Fruit fly (Drosophila melanogaster) whole organism, embryonic: Measurements from ENCODE around the gene nenya.
A peak's percentile ranks its signal among the peaks of the same experiment; 100 is the strongest.

Experiments
- Aef1 ChIP-seq: fragments of 200-800 bp; sonication (Bioruptor generic); IDR thresholded peaks from 3 replicates; pipeline ENCODE4 v1.3.6; 2022; ENCODE audit warnings: missing biosample characterization, missing genetic modification characterization
- Awh ChIP-seq: fragments of 200-800 bp; sonication (Bioruptor generic); IDR thresholded peaks from 2 replicates; pipeline ENCODE4, ENCODE4 v1.3.6; 2022; ENCODE audit warnings: missing biosample characterization, missing genetic modification characterization
- CG10209 ChIP-seq: fragments of 200-800 bp; sonication (Bioruptor generic); optimal IDR thresholded peaks from 3 replicates; lab custom pipeline; 2017; ENCODE audit warnings: missing biosample characterization, mild to moderate bottlenecking, missing genetic modification characterization, missing genetic modification reagents
- CG10366 ChIP-seq: fragments of 200-800 bp; sonication (Bioruptor generic); IDR thresholded peaks from 2 replicates; pipeline ENCODE4 v1.3.6; 2022; ENCODE audit warnings: missing biosample characterization, missing genetic modification characterization
- CG10654 ChIP-seq: fragments of 200-800 bp; sonication (Bioruptor generic); optimal IDR thresholded peaks from 2 replicates; lab custom pipeline; 2016; ENCODE audit warnings: missing biosample characterization, missing genetic modification characterization
- CG13287 ChIP-seq: fragments of 200-800 bp; sonication (Bioruptor generic); IDR thresholded peaks from 2 replicates; pipeline ENCODE4 v1.3.6; 2022; ENCODE audit warnings: missing biosample characterization, missing genetic modification characterization; ENCODE audit not compliant: partially characterized antibody
- CG15514 ChIP-seq: fragments of 200-800 bp; sonication (Bioruptor generic); optimal IDR thresholded peaks from 3 replicates; lab custom pipeline; 2017; ENCODE audit warnings: missing biosample characterization, missing genetic modification characterization, mild to moderate bottlenecking, moderate library complexity, missing genetic modification reagents
- CG15601 ChIP-seq: fragments of 200-800 bp; sonication (Bioruptor generic); optimal IDR thresholded peaks from 3 replicates; lab custom pipeline; 2019; ENCODE audit warnings: missing biosample characterization, mild to moderate bottlenecking, missing genetic modification characterization, moderate library complexity
- CG16863 ChIP-seq: fragments of 200-800 bp; sonication (Bioruptor generic); optimal IDR thresholded peaks from 3 replicates; lab custom pipeline; 2016; ENCODE audit warnings: missing biosample characterization, missing genetic modification characterization
- CG18262 ChIP-seq: fragments of 200-800 bp; optimal IDR thresholded peaks from 3 replicates; lab custom pipeline; 2019; ENCODE audit warnings: missing biosample characterization, mild to moderate bottlenecking, missing genetic modification characterization, moderate library complexity
- CG2875 ChIP-seq: fragments of 200-800 bp; sonication (Bioruptor generic); optimal IDR thresholded peaks from 2 replicates; lab custom pipeline; 2017; ENCODE audit warnings: missing biosample characterization, mild to moderate bottlenecking, missing genetic modification characterization, missing genetic modification reagents
- CG30403 ChIP-seq: fragments of 200-800 bp; sonication (Bioruptor generic); optimal IDR thresholded peaks from 3 replicates; lab custom pipeline; 2016; ENCODE audit warnings: missing biosample characterization, missing genetic modification characterization
- CG3065 ChIP-seq: fragments of 200-800 bp; sonication (Bioruptor generic); optimal IDR thresholded peaks from 2 replicates; lab custom pipeline; 2016; ENCODE audit warnings: missing biosample characterization, missing genetic modification characterization
- CG31441 ChIP-seq: fragments of 200-800 bp; sonication (Bioruptor generic); IDR thresholded peaks from 2 replicates; pipeline ENCODE4 v1.3.6; 2022; ENCODE audit warnings: missing biosample characterization, missing genetic modification characterization
- CG32532 ChIP-seq: fragments of 200-800 bp; sonication (Bioruptor generic); IDR thresholded peaks from 2 replicates; pipeline ENCODE4 v1.3.6; 2022; ENCODE audit warnings: missing biosample characterization, missing genetic modification characterization
- CG34224 ChIP-seq: fragments of 200-800 bp; sonication (Bioruptor generic); IDR thresholded peaks from 3 replicates; pipeline ENCODE4 v1.3.6; 2022; ENCODE audit warnings: missing biosample characterization, missing genetic modification characterization; ENCODE audit not compliant: partially characterized antibody
- CG34376 ChIP-seq: fragments of 200-800 bp; sonication (Bioruptor generic); optimal IDR thresholded peaks from 2 replicates; lab custom pipeline; 2018; ENCODE audit warnings: missing biosample characterization, mild to moderate bottlenecking, missing genetic modification characterization
- CG4404 ChIP-seq: fragments of 200-800 bp; sonication (Bioruptor generic); IDR thresholded peaks from 2 replicates; pipeline ENCODE4 v1.3.6; 2022; ENCODE audit warnings: missing biosample characterization, missing genetic modification characterization
- CG6654 ChIP-seq: fragments of 200-800 bp; sonication (Bioruptor generic); optimal IDR thresholded peaks from 2 replicates; lab custom pipeline; 2017; ENCODE audit warnings: missing biosample characterization, mild to moderate bottlenecking, missing genetic modification characterization
- CG6689 ChIP-seq: fragments of 200-800 bp; sonication (Bioruptor generic); IDR thresholded peaks from 2 replicates; pipeline ENCODE4 v1.3.6; 2022; ENCODE audit warnings: missing biosample characterization, missing genetic modification characterization
- CG6791 ChIP-seq: fragments of 200-800 bp; sonication (Bioruptor generic); IDR thresholded peaks from 3 replicates; pipeline ENCODE4 v1.3.6; 2022; ENCODE audit warnings: missing biosample characterization, missing genetic modification characterization; ENCODE audit not compliant: partially characterized antibody
- CG6813 ChIP-seq: fragments of 200-800 bp; sonication (Bioruptor generic); optimal IDR thresholded peaks from 2 replicates; lab custom pipeline; 2017; ENCODE audit warnings: missing biosample characterization, missing genetic modification characterization, mild to moderate bottlenecking, moderate library complexity, missing genetic modification reagents
- CG7271 ChIP-seq: fragments of 200-800 bp; sonication (Bioruptor generic); optimal IDR thresholded peaks from 2 replicates; lab custom pipeline; 2018; ENCODE audit warnings: missing biosample characterization, mild to moderate bottlenecking, missing genetic modification characterization, moderate library complexity
- CG7839 ChIP-seq: fragments of 200-800 bp; sonication (Bioruptor generic); optimal IDR thresholded peaks from 3 replicates; lab custom pipeline; 2018; ENCODE audit warnings: missing biosample characterization, mild to moderate bottlenecking, missing genetic modification characterization, moderate library complexity
- CkIIα-i1 ChIP-seq: fragments of 200-800 bp; sonication (Bioruptor generic); IDR thresholded peaks from 2 replicates; pipeline ENCODE4 v1.3.6; 2022; ENCODE audit warnings: missing biosample characterization, missing genetic modification characterization
- D ChIP-seq, 2 experiments: fragments of 200-800 bp in 1 of 2; fragments of >200 bp in 1 of 2; sonication (Bioruptor generic) in 1 of 2; optimal IDR thresholded peaks; 2 replicates in 1 of 2; 3 replicates in 1 of 2; lab custom pipeline; 2017; ENCODE audit warnings: mild to moderate bottlenecking in 1 of 2, missing biosample characterization in 1 of 2, missing genetic modification characterization in 1 of 2, missing genetic modification reagents in 1 of 2
- D19B ChIP-seq: fragments of 200-800 bp; sonication (Bioruptor generic); optimal IDR thresholded peaks from 2 replicates; lab custom pipeline; 2017; ENCODE audit warnings: missing biosample characterization, mild to moderate bottlenecking, missing genetic modification characterization
- Dfd ChIP-seq, 2 experiments: fragments of >200 bp; optimal IDR thresholded peaks; 2 replicates each; lab custom pipeline; 2017; ENCODE audit warnings: missing biosample characterization in 2 of 2, missing genetic modification characterization in 2 of 2
- HHEX ChIP-seq: fragments of 200-800 bp; sonication (Bioruptor generic); optimal IDR thresholded peaks from 3 replicates; lab custom pipeline; 2017; ENCODE audit warnings: missing biosample characterization, mild to moderate bottlenecking, missing genetic modification characterization, missing genetic modification reagents
- MESR4 ChIP-seq: fragments of 200-800 bp; sonication (Bioruptor generic); optimal IDR thresholded peaks from 2 replicates; lab custom pipeline; 2018; ENCODE audit warnings: missing biosample characterization, mild to moderate bottlenecking, missing genetic modification characterization, moderate library complexity
- Oli ChIP-seq: fragments of 200-800 bp; sonication (Bioruptor generic); optimal IDR thresholded peaks from 2 replicates; lab custom pipeline; 2018; ENCODE audit warnings: missing biosample characterization, mild to moderate bottlenecking, missing genetic modification characterization, moderate library complexity
- Sry-β ChIP-seq: fragments of 200-800 bp; sonication (Bioruptor generic); optimal IDR thresholded peaks from 2 replicates; lab custom pipeline; 2018; ENCODE audit warnings: missing biosample characterization, mild to moderate bottlenecking, missing genetic modification characterization, moderate library complexity
- amos ChIP-seq: fragments of 200-800 bp; sonication (Bioruptor generic); IDR thresholded peaks from 2 replicates; pipeline ENCODE4 v1.3.6; 2022; ENCODE audit warnings: missing biosample characterization, missing genetic modification characterization; ENCODE audit not compliant: partially characterized antibody
- ap ChIP-seq: fragments of 200-800 bp; sonication (Bioruptor generic); IDR thresholded peaks from 2 replicates; pipeline ENCODE4 v1.3.6; 2022; ENCODE audit warnings: missing biosample characterization, missing genetic modification characterization
- ase ChIP-seq: fragments of 200-800 bp; sonication (Bioruptor generic); IDR thresholded peaks from 3 replicates; pipeline ENCODE4 v1.3.6; 2022; ENCODE audit warnings: missing biosample characterization, missing genetic modification characterization
- btn ChIP-seq: fragments of 200-800 bp; sonication (Bioruptor generic); optimal IDR thresholded peaks from 2 replicates; lab custom pipeline; 2016; ENCODE audit warnings: missing biosample characterization, missing genetic modification characterization
- croc ChIP-seq: fragments of 200-800 bp; sonication (Bioruptor generic); conservative IDR thresholded peaks from 3 replicates; pipeline ENCODE4 v1.3.6; 2022; ENCODE audit warnings: missing biosample characterization, missing genetic modification characterization
- danr ChIP-seq: fragments of 200-800 bp; sonication (Bioruptor generic); IDR thresholded peaks from 2 replicates; pipeline ENCODE4 v1.3.6; 2022; ENCODE audit warnings: missing biosample characterization, missing genetic modification characterization
- kni ChIP-seq: fragments of 200-800 bp; sonication (Bioruptor generic); optimal IDR thresholded peaks from 3 replicates; lab custom pipeline; 2017; ENCODE audit warnings: mild to moderate bottlenecking, missing biosample characterization, missing genetic modification reagents, missing genetic modification characterization
- knrl ChIP-seq: fragments of 200-800 bp; sonication (Bioruptor generic); IDR thresholded peaks from 3 replicates; pipeline ENCODE4 v1.3.6; 2022; ENCODE audit warnings: missing biosample characterization, missing genetic modification characterization; ENCODE audit not compliant: partially characterized antibody
- nau ChIP-seq: fragments of 200-800 bp; sonication (Bioruptor generic); optimal IDR thresholded peaks from 3 replicates; lab custom pipeline; 2017; ENCODE audit warnings: missing biosample characterization, mild to moderate bottlenecking, missing genetic modification characterization, missing genetic modification reagents
- nerfin-1 ChIP-seq: fragments of 200-800 bp; sonication (Bioruptor generic); optimal IDR thresholded peaks from 3 replicates; lab custom pipeline; 2019; ENCODE audit warnings: missing biosample characterization, mild to moderate bottlenecking, missing genetic modification characterization, moderate library complexity
- pita ChIP-seq: fragments of 200-800 bp; sonication (Bioruptor generic); optimal IDR thresholded peaks from 2 replicates; lab custom pipeline; 2017; ENCODE audit warnings: missing biosample characterization, mild to moderate bottlenecking, missing genetic modification characterization
- rib ChIP-seq: fragments of 200-800 bp; sonication (Bioruptor generic); IDR thresholded peaks from 2 replicates; pipeline ENCODE4 v1.3.6; 2022; ENCODE audit warnings: missing biosample characterization, missing genetic modification characterization
- ssp ChIP-seq: fragments of 200-800 bp; sonication (Bioruptor generic); IDR thresholded peaks from 2 replicates; pipeline ENCODE4 v1.3.6; 2022; ENCODE audit warnings: missing biosample characterization, missing genetic modification characterization
- tup ChIP-seq: fragments of 200-800 bp; sonication (Bioruptor generic); optimal IDR thresholded peaks from 2 replicates; lab custom pipeline; 2016; ENCODE audit warnings: missing biosample characterization, mild to moderate bottlenecking, missing genetic modification characterization, moderate library complexity
- unc-4 ChIP-seq: fragments of 200-800 bp; sonication (Bioruptor generic); IDR thresholded peaks from 2 replicates; pipeline ENCODE4 v1.3.6; 2022; ENCODE audit warnings: missing biosample characterization, missing genetic modification characterization; ENCODE audit not compliant: partially characterized antibody

The nenya gene

dm6 chr3R:27916355-27917019, 11.5 kb downstream of the nenya start, which contains the start of the genes CG5003 and mRpS22 (continued):
- TF ChIP-seq pita (GFP tag; lab: Kevin White, UChicago) (no peak), rib (GFP tag; lab: Robert Waterston, UW) (peak; percentile 20; the same call in 1 of the 2 replicates), CG3065 (GFP tag; lab: Kevin White, UChicago) (no peak), Awh (GFP tag; lab: Robert Waterston, UW) (no peak), kni (GFP tag; lab: Kevin White, UChicago) (no peak), CG7839 (tag; lab: Kevin White, UChicago) (peak; percentile 70), CG34224 (GFP tag; lab: Robert Waterston, UW) (peak; percentile 6; the same call in 1 of the 3 replicates), nerfin-1 (tag; lab: Kevin White, UChicago) (peak; percentile 63), nau (peak; percentile 11), D19B (GFP tag; lab: Kevin White, UChicago) (peak; percentile 45), ap (0 out of 2 replicates have a peak, but pooled peaks have one; percentile 10), croc (GFP tag; lab: Robert Waterston, UW) (no peak; the same call in 2 of the 3 replicates), unc-4 (GFP tag; lab: Robert Waterston, UW) (peak; percentile 45; the same call in 1 of the 2 replicates), CG10654 (GFP tag; lab: Kevin White, UChicago) (peak; percentile 33), ssp (GFP tag; lab: Robert Waterston, UW) (peak; percentile 36; the same call in 1 of the 2 replicates), amos (GFP tag; lab: Robert Waterston, UW) (peak; percentile 41; the same call in 1 of the 2 replicates), CG15601 (tag; lab: Kevin White, UChicago) (peak; percentile 48), CG2875 (GFP tag; lab: Kevin White, UChicago) (peak; percentile 14), MESR4 (peak; percentile 84), ase (GFP tag; lab: Robert Waterston, UW) (0 out of 3 replicates have a peak, but pooled peaks have one; percentile 8), CG16863 (GFP tag; lab: Kevin White, UChicago) (no peak), danr (GFP tag; lab: Robert Waterston, UW) (0 out of 2 replicates have a peak, but pooled peaks have one; percentile 26), CG6654 (GFP tag; lab: Kevin White, UChicago) (peak; percentile 32), CG34376 (GFP tag; lab: Kevin White, UChicago) (peak; percentile 20), knrl (peak; percentile 21; the same call in 1 of the 3 replicates), tup (GFP tag; lab: Kevin White, UChicago) (no peak), Oli (tag; lab: Kevin White, UChicago) (peak; percentile 28), Aef1 (GFP tag; lab: Robert Waterston, UW) (peak; percentile 33; the same call in 1 of the 3 replicates), CG18262 (tag; lab: Kevin White, UChicago) (peak; percentile 69), CG10366 (GFP tag; lab: Robert Waterston, UW) (peak; percentile 23), Sry-β (GFP tag; lab: Kevin White, UChicago) (peak; percentile 81), CG6689 (GFP tag; lab: Robert Waterston, UW) (peak; percentile 69), btn (GFP tag; lab: Kevin White, UChicago) (no peak), CkIIα-i1 (GFP tag; lab: Robert Waterston, UW) (no peak), CG15514 (GFP tag; lab: Kevin White, UChicago) (peak; percentile 13), HHEX (GFP tag; lab: Kevin White, UChicago) (peak; percentile 29), CG32532 (GFP tag; lab: Robert Waterston, UW) (peak; percentile 52), CG10209 (GFP tag; lab: Kevin White, UChicago) (peak; percentile 50), CG6791 (GFP tag; lab: Robert Waterston, UW) (no peak), CG31441 (GFP tag; lab: Robert Waterston, UW) (peak; percentile 64), CG6813 (GFP tag; lab: Kevin White, UChicago) (no peak), CG4404 (no peak; the same call in 1 of the 2 replicates), CG7271 (tag; lab: Kevin White, UChicago) (no peak), CG13287 (GFP tag; lab: Robert Waterston, UW) (peak; percentile 27; the same call in 1 of the 2 replicates), D (optimal IDR thresholded peaks at IDR 0.05; lab: Kevin White, UChicago) (no peak), D (GFP tag; optimal IDR thresholded peaks at IDR 0.05; lab: Kevin White, UChicago) (peak; percentile 49), CG30403 (GFP tag; lab: Kevin White, UChicago) (peak; percentile 86), Dfd (GFP tag; optimal IDR thresholded peaks at IDR 0.05; lab: Kevin White, UChicago) (peak in 1 of 2 experiments; percentile 65)
